Fruit fly (Drosophila melanogaster) whole organism, pupa: ENCODE results near the gene CG34452.

Experiments used
- CG10348 ChIP-seq: fragments of 200-800 bp; sonication (Bioruptor generic); IDR thresholded peaks from 2 replicates; pipeline ENCODE4 v1.3.6; 2022; ENCODE audit warnings: missing biosample characterization, missing genetic modification characterization
- CG13204 ChIP-seq: fragments of 200-800 bp; sonication (Bioruptor generic); optimal IDR thresholded peaks from 2 replicates; lab custom pipeline; 2018; ENCODE audit warnings: missing biosample characterization, mild to moderate bottlenecking, missing genetic modification characterization, moderate library complexity
- CG14655 ChIP-seq: fragments of 200-800 bp; sonication (Bioruptor generic); optimal IDR thresholded peaks from 3 replicates; lab custom pipeline; 2017; ENCODE audit warnings: mild to moderate bottlenecking, missing biosample characterization, missing genetic modification reagents, missing genetic modification characterization
- CG17806 ChIP-seq: fragments of 200-800 bp; sonication (Bioruptor generic); optimal IDR thresholded peaks from 2 replicates; lab custom pipeline; 2018; ENCODE audit warnings: missing biosample characterization, mild to moderate bottlenecking, missing genetic modification characterization, moderate library complexity
- CG32121 ChIP-seq: fragments of 200-800 bp; sonication (Bioruptor generic); IDR thresholded peaks from 2 replicates; pipeline ENCODE4 v1.3.6; 2022; ENCODE audit warnings: missing biosample characterization, missing genetic modification characterization
- CG34367 ChIP-seq: fragments of 200-800 bp; sonication (Bioruptor generic); optimal IDR thresholded peaks from 2 replicates; lab custom pipeline; 2018; ENCODE audit warnings: missing biosample characterization, mild to moderate bottlenecking, missing genetic modification characterization
- CG8159 ChIP-seq: fragments of 200-800 bp; sonication (Bioruptor generic); optimal IDR thresholded peaks from 3 replicates; lab custom pipeline; 2018; ENCODE audit warnings: missing biosample characterization, mild to moderate bottlenecking, missing genetic modification characterization, moderate library complexity
- CG9948 ChIP-seq: fragments of 200-800 bp; sonication (Bioruptor generic); optimal IDR thresholded peaks from 2 replicates; lab custom pipeline; 2018; ENCODE audit warnings: missing biosample characterization, mild to moderate bottlenecking, missing genetic modification characterization, moderate library complexity
- EcR ChIP-seq: fragments of 200-800 bp; sonication (Bioruptor generic); optimal IDR thresholded peaks from 3 replicates; lab custom pipeline; 2019; ENCODE audit warnings: missing biosample characterization, missing genetic modification characterization, mild to moderate bottlenecking, moderate library complexity, missing genetic modification reagents
- Pif1B ChIP-seq: fragments of 200-800 bp; sonication (Bioruptor generic); optimal IDR thresholded peaks from 3 replicates; lab custom pipeline; 2016; ENCODE audit warnings: missing biosample characterization, missing genetic modification characterization
- Snoo ChIP-seq: fragments of 200-800 bp; sonication (Bioruptor generic); optimal IDR thresholded peaks from 3 replicates; lab custom pipeline; 2017; ENCODE audit warnings: missing biosample characterization, mild to moderate bottlenecking, missing genetic modification characterization, inconsistent platforms
- fd96Ca ChIP-seq: fragments of 200-800 bp; sonication (Bioruptor generic); IDR thresholded peaks from 3 replicates; pipeline ENCODE4 v1.3.6; 2022; ENCODE audit warnings: missing biosample characterization, missing genetic modification characterization
- gl ChIP-seq: fragments of 200-800 bp; sonication (Bioruptor generic); optimal IDR thresholded peaks from 2 replicates; lab custom pipeline; 2018; ENCODE audit warnings: missing biosample characterization, mild to moderate bottlenecking, missing genetic modification characterization
- rn ChIP-seq: fragments of 200-800 bp; sonication (Bioruptor generic); IDR thresholded peaks from 2 replicates; pipeline ENCODE4 v1.3.6; 2022; ENCODE audit warnings: missing biosample characterization, missing genetic modification characterization

- no peak for TF ChIP-seq CG9948 (tag; lab: Kevin White, UChicago)
- no peak for TF ChIP-seq EcR (GFP tag; lab: Kevin White, UChicago)
- TF ChIP-seq Snoo, result no peak
- TF ChIP-seq CG17806, result no peak
- no peak for TF ChIP-seq gl (tag; lab: Kevin White, UChicago)
- TF ChIP-seq Pif1B (GFP tag; lab: Kevin White, UChicago), result no peak
- no peak for TF ChIP-seq CG32121 (GFP tag; lab: Robert Waterston, UW)
- TF ChIP-seq CG10348 (GFP tag; lab: Robert Waterston, UW), result no peak
- TF ChIP-seq fd96Ca, result no peak
- no peak for TF ChIP-seq rn (GFP tag; lab: Robert Waterston, UW)
- TF ChIP-seq CG13204 (GFP tag; lab: Kevin White, UChicago), result no peak
- TF ChIP-seq CG34367, result no peak
- no peak for TF ChIP-seq CG8159 (tag; lab: Kevin White, UChicago)
- TF ChIP-seq CG14655 (GFP tag; lab: Kevin White, UChicago), result no peak
Observed at dm6 chr3L:15683345-15683922, 4.3 kb downstream of the CG34452 start, which contains the start of the genes CG7579 and Pgant8.
